Worm (Caenorhabditis elegans) whole organism, L1 larva: ENCODE results near the gene nhr-19.

Source experiments
- alr-1 ChIP-seq: fragments of 200-800 bp; sonication (Bioruptor generic); optimal IDR thresholded peaks from 2 replicates; lab custom pipeline; 2018; ENCODE audit warnings: borderline replicate concordance, mild to moderate bottlenecking, missing genetic modification characterization, missing compliant biosample characterization
- aly-2 ChIP-seq: fragments of 150-350 bp; optimal IDR thresholded peaks from 2 replicates; lab custom pipeline; 2014; ENCODE audit warnings: missing biosample characterization, missing genetic modification characterization
- ama-1 ChIP-seq: fragments of 150-350 bp; optimal IDR thresholded peaks from 2 replicates; lab custom pipeline; 2014
- efl-1 ChIP-seq, 4 experiments: fragments of 150-350 bp; optimal IDR thresholded peaks in 3 of 4; peaks in 1 of 4; 1 replicate in 1 of 4; 2 replicates in 3 of 4; lab custom pipeline; 2014; ENCODE audit warnings: missing biosample characterization in 2 of 4, missing genetic modification characterization in 2 of 4, missing genetic modification reagents in 2 of 4
- egl-27 ChIP-seq, 2 experiments: fragments of 150-350 bp in 1 of 2; sonication (generic microtip); optimal IDR thresholded peaks; 3 replicates each; lab custom pipeline; 2017 to 2018; ENCODE audit warnings: missing biosample characterization in 2 of 2, missing genetic modification characterization in 2 of 2, missing genetic modification reagents in 2 of 2
- fkh-10 ChIP-seq: sonication (generic microtip); optimal IDR thresholded peaks from 2 replicates; lab custom pipeline; 2017; ENCODE audit warnings: missing biosample characterization, missing genetic modification reagents, missing genetic modification characterization
- lsy-2 ChIP-seq, 2 experiments: fragments of 150-350 bp; optimal IDR thresholded peaks; 2 replicates each; lab custom pipeline; 2014; ENCODE audit warnings: missing biosample characterization in 2 of 2, missing genetic modification characterization in 2 of 2
- nhr-11 ChIP-seq: fragments of 150-350 bp; optimal IDR thresholded peaks from 2 replicates; lab custom pipeline; 2014; ENCODE audit warnings: missing biosample characterization, missing genetic modification characterization
- tlp-1 ChIP-seq: fragments of 150-350 bp; optimal IDR thresholded peaks from 2 replicates; lab custom pipeline; 2014; ENCODE audit warnings: missing biosample characterization, missing genetic modification characterization
- zag-1 ChIP-seq: fragments of 150-350 bp; optimal IDR thresholded peaks from 2 replicates; lab custom pipeline; 2014; ENCODE audit warnings: missing biosample characterization, missing genetic modification characterization

DNA sequence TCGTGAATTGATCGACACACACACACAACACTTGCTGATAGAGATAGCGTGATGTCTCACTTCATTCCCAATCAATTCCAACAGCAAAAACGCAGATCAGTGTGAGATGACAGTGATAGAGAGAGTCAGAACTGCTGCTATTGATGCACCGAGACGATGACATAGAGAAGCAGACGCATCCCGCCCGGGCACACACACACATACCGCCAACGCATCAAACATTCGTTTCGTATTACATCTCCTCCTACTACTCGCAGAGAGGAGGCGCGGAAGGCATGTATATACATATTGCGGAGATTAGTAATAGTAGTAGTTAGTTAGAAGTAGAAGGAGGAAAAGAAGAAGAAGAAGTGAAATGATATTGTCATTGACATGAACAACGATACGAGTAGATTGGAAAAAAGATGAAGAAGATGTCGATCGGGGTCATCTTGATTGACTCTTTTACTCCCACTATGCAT is 14.1 kb upstream of the nhr-19 start:
- TF ChIP-seq nhr-11 (tag; lab: Kevin White, UChicago), result no peak
- peak; percentile 30 for TF ChIP-seq aly-2 (tag; lab: Kevin White, UChicago)
- peak; percentile 2 to 38 for TF ChIP-seq egl-27 (tag; optimal IDR thresholded peaks at IDR 0.05; lab: Kevin White, UChicago)
- no peak for TF ChIP-seq fkh-10 (GFP tag; lab: Kevin White, UChicago)
- no peak for TF ChIP-seq alr-1 (tag; lab: Kevin White, UChicago)
- TF ChIP-seq lsy-2 (tag; optimal IDR thresholded peaks at IDR 0.05; lab: Kevin White, UChicago), result peak; percentile 26 to 55
- peak; percentile 81 for TF ChIP-seq ama-1 (lab: Kevin White, UChicago)
- no peak for TF ChIP-seq tlp-1
- TF ChIP-seq zag-1, result no peak
- TF ChIP-seq efl-1 (optimal IDR thresholded peaks at IDR 0.05; lab: Kevin White, UChicago), result peak; percentile 33 to 43
- no peak for TF ChIP-seq efl-1 (GFP tag; optimal IDR thresholded peaks at IDR 0.05 in 1 of 2; lab: Kevin White, UChicago)
